Fruit fly (Drosophila melanogaster) whole organism, adult: Measurements from ENCODE around the gene CG7218.

Source experiments
- CG33017 ChIP-seq: fragments of 200-800 bp; sonication (Bioruptor generic); optimal IDR thresholded peaks from 2 replicates; lab custom pipeline; 2018; ENCODE audit warnings: missing biosample characterization, mild to moderate bottlenecking, missing genetic modification characterization, moderate library complexity
- Clk ChIP-seq: fragments of 200-800 bp; sonication (Bioruptor generic); optimal IDR thresholded peaks from 2 replicates; lab custom pipeline; 2017; ENCODE audit warnings: missing biosample characterization, missing genetic modification characterization
- kay ChIP-seq: fragments of 200-800 bp; sonication (Bioruptor generic); peaks from one replicate; lab custom pipeline; 2016; ENCODE audit warnings: missing biosample characterization, missing genetic modification characterization, borderline replicate concordance
- toe ChIP-seq: fragments of 200-800 bp; sonication (Bioruptor generic); optimal IDR thresholded peaks from 2 replicates; lab custom pipeline; 2016; ENCODE audit warnings: missing biosample characterization, missing genetic modification characterization

DNA sequence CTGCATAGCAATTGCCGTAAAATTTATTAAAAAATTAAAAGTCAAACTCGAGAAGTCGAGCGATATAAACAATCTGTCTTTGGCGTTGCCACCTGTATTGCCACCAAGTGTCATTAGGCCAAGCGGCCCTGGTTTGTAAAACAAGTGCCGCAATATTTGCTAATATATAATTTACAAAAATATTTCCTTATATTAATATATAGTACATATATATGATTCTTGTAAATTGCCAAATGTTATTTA, 2.9 kb upstream of the CG7218 start, which contains the start of the genes CG7215 and Prx5:
- TF ChIP-seq kay, result no peak
- no peak for TF ChIP-seq Clk (GFP tag; lab: Kevin White, UChicago)
- TF ChIP-seq CG33017 (tag; lab: Kevin White, UChicago), result no peak
- TF ChIP-seq toe (GFP tag; lab: Kevin White, UChicago), result no peak
